Worm (Caenorhabditis elegans) whole organism, L3 larva: Measurements from ENCODE around the gene F58A6.1.

Experiments
- ama-1 ChIP-seq: fragments of 150-350 bp; optimal IDR thresholded peaks from 2 replicates; lab custom pipeline; 2018
- daf-12 ChIP-seq: fragments of 150-350 bp; optimal IDR thresholded peaks from 2 replicates; lab custom pipeline; 2014; ENCODE audit warnings: missing biosample characterization, missing genetic modification reagents, missing genetic modification characterization
- lin-39 ChIP-seq: fragments of 150-350 bp; optimal IDR thresholded peaks from 2 replicates; lab custom pipeline; 2018; ENCODE audit warnings: missing biosample characterization, missing genetic modification reagents, missing genetic modification characterization
- nhr-237 ChIP-seq: fragments of 150-350 bp; optimal IDR thresholded peaks from 2 replicates; lab custom pipeline; 2014; ENCODE audit warnings: missing biosample characterization, missing genetic modification characterization
- nhr-28 ChIP-seq: fragments of 150-350 bp; optimal IDR thresholded peaks from 2 replicates; lab custom pipeline; 2014; ENCODE audit warnings: missing biosample characterization, missing genetic modification characterization
- pha-4 ChIP-seq: fragments of 150-350 bp; optimal IDR thresholded peaks from 2 replicates; lab custom pipeline; 2014; ENCODE audit warnings: missing biosample characterization, missing genetic modification reagents, missing genetic modification characterization
- snpc-4 ChIP-seq: fragments of 150-350 bp; optimal IDR thresholded peaks from 2 replicates; lab custom pipeline; 2014; ENCODE audit warnings: missing biosample characterization, missing genetic modification characterization
- tbx-2 ChIP-seq: sonication (generic microtip); optimal IDR thresholded peaks from 2 replicates; lab custom pipeline; 2016; ENCODE audit warnings: mild to moderate bottlenecking, missing genetic modification characterization, missing compliant biosample characterization
- unc-62 ChIP-seq: fragments of 150-350 bp; sonication (generic microtip); optimal IDR thresholded peaks from 4 replicates; lab custom pipeline; 2014; ENCODE audit warnings: missing biosample characterization, missing genetic modification reagents, missing genetic modification characterization
- ztf-11 ChIP-seq: fragments of 150-350 bp; optimal IDR thresholded peaks from 2 replicates; lab custom pipeline; 2014; ENCODE audit warnings: missing biosample characterization, missing genetic modification characterization
- ztf-4 ChIP-seq: fragments of 150-350 bp; optimal IDR thresholded peaks from 2 replicates; lab custom pipeline; 2014; ENCODE audit warnings: missing biosample characterization, missing genetic modification characterization

DNA sequence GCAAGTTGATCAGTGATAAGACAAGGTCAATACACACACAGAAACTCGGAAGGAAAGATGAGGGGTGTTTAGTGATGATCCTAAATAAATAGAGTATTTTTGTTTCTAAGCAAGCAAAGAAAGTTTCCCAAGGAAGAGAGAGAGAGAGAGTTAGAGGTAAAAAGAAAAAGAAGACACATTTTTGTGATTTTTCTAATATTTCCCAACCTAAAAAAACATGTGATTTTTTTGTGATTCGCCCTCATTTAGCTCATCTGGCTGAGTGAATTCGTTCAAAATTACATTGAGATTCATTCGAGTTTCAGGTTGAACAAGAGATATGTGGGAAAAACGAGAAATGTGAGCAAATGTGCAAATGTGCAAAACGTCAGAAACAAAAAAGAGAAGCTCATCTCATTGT, 8.1 kb downstream of the F58A6.1 start, which contains the start of gene srb-16:
- no peak for TF ChIP-seq ztf-4 (tag; lab: Kevin White, UChicago)
- no peak for TF ChIP-seq lin-39 (tag; lab: Kevin White, UChicago)
- no peak for TF ChIP-seq unc-62
- no peak for TF ChIP-seq nhr-28 (tag; lab: Kevin White, UChicago)
- TF ChIP-seq pha-4 (tag; lab: Kevin White, UChicago), result no peak
- TF ChIP-seq tbx-2, result no peak
- no peak for TF ChIP-seq ztf-11 (tag; lab: Kevin White, UChicago)
- TF ChIP-seq snpc-4 (tag; lab: Kevin White, UChicago), result no peak
- no peak for TF ChIP-seq nhr-237 (tag; lab: Kevin White, UChicago)
- no peak for TF ChIP-seq ama-1
- TF ChIP-seq daf-12 (tag; lab: Kevin White, UChicago), result no peak
